Worm (Caenorhabditis elegans) whole organism, mixed stage, embryonic: Measurements from ENCODE around the gene Y51A2D.8.

Source experiments
- blmp-1 ChIP-seq: fragments of 150-350 bp; optimal IDR thresholded peaks from 2 replicates; lab custom pipeline; 2014; ENCODE audit warnings: missing biosample characterization, missing genetic modification characterization
- lin-13 ChIP-seq: fragments of 150-350 bp; optimal IDR thresholded peaks from 2 replicates; lab custom pipeline; 2014; ENCODE audit warnings: missing biosample characterization, missing genetic modification characterization
- nhr-28 ChIP-seq: fragments of 150-350 bp; optimal IDR thresholded peaks from 2 replicates; lab custom pipeline; 2014; ENCODE audit warnings: missing biosample characterization, missing genetic modification characterization
- unc-62 ChIP-seq: fragments of 150-350 bp; optimal IDR thresholded peaks from 2 replicates; lab custom pipeline; 2014; ENCODE audit warnings: missing biosample characterization, missing genetic modification reagents, missing genetic modification characterization
- ztf-11 ChIP-seq: fragments of 150-350 bp; optimal IDR thresholded peaks from 2 replicates; lab custom pipeline; 2014; ENCODE audit warnings: missing biosample characterization, missing genetic modification characterization

DNA sequence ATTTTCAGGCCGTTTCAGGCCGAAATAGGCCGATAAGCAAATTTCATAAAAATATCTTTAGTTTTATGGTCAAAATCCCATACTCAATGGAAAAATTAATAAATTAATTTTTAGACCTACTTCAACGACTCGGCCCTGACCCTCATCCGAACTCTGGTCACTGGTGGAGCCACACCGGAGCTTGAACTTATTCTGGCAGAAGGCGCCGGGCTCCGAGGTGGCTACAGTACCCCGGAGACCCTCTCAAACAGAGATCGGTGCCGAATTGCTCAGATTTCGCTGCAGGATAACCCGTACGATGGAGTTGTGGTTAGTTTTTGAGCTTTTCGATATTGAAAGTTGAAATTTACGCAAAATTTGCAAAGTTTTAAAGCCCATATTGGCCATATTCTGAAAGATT is 46.9 kb downstream of the Y51A2D.8 start:
- TF ChIP-seq ztf-11 (tag; lab: Kevin White, UChicago) (no peak), blmp-1 (tag; lab: Kevin White, UChicago) (no peak), lin-13 (tag; lab: Kevin White, UChicago) (no peak), nhr-28 (tag; lab: Kevin White, UChicago) (no peak), unc-62 (GFP tag; lab: Kevin White, UChicago) (no peak)
